Fruit fly (Drosophila melanogaster) whole organism, wandering third instar larva: Measurements from ENCODE around the gene Octbeta2R.

Source experiments
- HLH106 ChIP-seq: fragments of 200-800 bp; optimal IDR thresholded peaks from 3 replicates; lab custom pipeline; 2019; ENCODE audit warnings: missing biosample characterization, mild to moderate bottlenecking, missing genetic modification characterization, moderate library complexity
- Jra ChIP-seq: sonication (Bioruptor generic); optimal IDR thresholded peaks from 2 replicates; lab custom pipeline; 2016; ENCODE audit warnings: missing biosample characterization, missing genetic modification characterization
- Myc ChIP-seq: fragments of >200 bp; optimal IDR thresholded peaks from 2 replicates; lab custom pipeline; 2017
- Sp1 ChIP-seq: fragments of 200-800 bp; sonication (Bioruptor generic); optimal IDR thresholded peaks from 3 replicates; lab custom pipeline; 2019; ENCODE audit warnings: missing biosample characterization, mild to moderate bottlenecking, missing genetic modification characterization, moderate library complexity
- br ChIP-seq: fragments of 200-800 bp; sonication (Bioruptor generic); optimal IDR thresholded peaks from 2 replicates; lab custom pipeline; 2016; ENCODE audit warnings: missing biosample characterization, missing genetic modification characterization
- foxo ChIP-seq, 2 experiments: fragments of 200-800 bp; sonication (Bioruptor generic); optimal IDR thresholded peaks; 2 replicates in 1 of 2; 3 replicates in 1 of 2; lab custom pipeline; 2016 to 2017; ENCODE audit warnings: missing biosample characterization in 2 of 2, missing genetic modification characterization in 2 of 2
- psq ChIP-seq: fragments of 200-800 bp; sonication (Bioruptor generic); optimal IDR thresholded peaks from 3 replicates; lab custom pipeline; 2017; ENCODE audit warnings: missing biosample characterization, mild to moderate bottlenecking, missing genetic modification characterization, moderate library complexity
- rgr ChIP-seq: fragments of 200-800 bp; sonication (Bioruptor generic); optimal IDR thresholded peaks from 3 replicates; lab custom pipeline; 2016; ENCODE audit warnings: missing biosample characterization, mild to moderate bottlenecking, missing genetic modification characterization
- tai ChIP-seq: sonication (Bioruptor generic); optimal IDR thresholded peaks from 2 replicates; lab custom pipeline; 2016; ENCODE audit warnings: missing biosample characterization, missing genetic modification characterization
- usp ChIP-seq: fragments of >200 bp; optimal IDR thresholded peaks from 2 replicates; lab custom pipeline; 2017; ENCODE audit warnings: missing biosample characterization, missing genetic modification characterization

dm6 chr3R:12636240-12636639, 40.7 kb upstream of the Octbeta2R start, which contains the start of gene CG11600:
- TF ChIP-seq foxo (GFP tag; optimal IDR thresholded peaks at IDR 0.05; lab: Kevin White, UChicago) (no peak), HLH106 (tag; lab: Kevin White, UChicago) (no peak), Myc (lab: Kevin White, UChicago) (no peak), psq (GFP tag; lab: Kevin White, UChicago) (no peak), usp (GFP tag; lab: Kevin White, UChicago) (no peak), Jra (GFP tag; lab: Kevin White, UChicago) (no peak), Sp1 (no peak), tai (no peak), br (GFP tag; lab: Kevin White, UChicago) (no peak), rgr (GFP tag; lab: Kevin White, UChicago) (no peak)
